Worm (Caenorhabditis elegans) whole organism, L1 larva: Measurements from ENCODE around the gene C34E7.3.

Experiments used
- aha-1 ChIP-seq: fragments of 150-350 bp; optimal IDR thresholded peaks from 2 replicates; lab custom pipeline; 2014; ENCODE audit warnings: missing biosample characterization, missing genetic modification characterization
- blmp-1 ChIP-seq: fragments of 150-350 bp; optimal IDR thresholded peaks from 2 replicates; lab custom pipeline; 2014; ENCODE audit warnings: missing biosample characterization, missing genetic modification characterization
- ceh-82 ChIP-seq, 3 experiments: fragments of 150-350 bp in 1 of 3; sonication (generic microtip) in 2 of 3; optimal IDR thresholded peaks; 2 replicates each; lab custom pipeline; 2014 to 2017; ENCODE audit warnings: missing biosample characterization in 3 of 3, missing genetic modification characterization in 3 of 3
- ceh-88 ChIP-seq: fragments of 200-800 bp; sonication (Bioruptor generic); IDR thresholded peaks from 2 replicates; pipeline ENCODE4 v1.3.6; 2022; ENCODE audit warnings: missing genetic modification characterization, missing compliant biosample characterization
- ces-1 ChIP-seq: fragments of 150-350 bp; optimal IDR thresholded peaks from 2 replicates; lab custom pipeline; 2014; ENCODE audit warnings: missing biosample characterization, missing genetic modification reagents, missing genetic modification characterization
- dsc-1 ChIP-seq: sonication (generic microtip); optimal IDR thresholded peaks from 2 replicates; lab custom pipeline; 2016; ENCODE audit warnings: mild to moderate bottlenecking, missing genetic modification characterization, missing compliant biosample characterization
- efl-1 ChIP-seq, 4 experiments: fragments of 150-350 bp; optimal IDR thresholded peaks in 3 of 4; peaks in 1 of 4; 1 replicate in 1 of 4; 2 replicates in 3 of 4; lab custom pipeline; 2014; ENCODE audit warnings: missing biosample characterization in 2 of 4, missing genetic modification characterization in 2 of 4, missing genetic modification reagents in 2 of 4
- elt-2 ChIP-seq: sonication (generic microtip); optimal IDR thresholded peaks from 2 replicates; lab custom pipeline; 2016; ENCODE audit warnings: missing genetic modification characterization, mild to moderate bottlenecking, inconsistent platforms, missing compliant biosample characterization, missing genetic modification reagents
- elt-3 ChIP-seq, 6 experiments: fragments of 150-350 bp in 1 of 6; sonication (generic microtip); optimal IDR thresholded peaks; 2 replicates each; lab custom pipeline; 2017 to 2018; ENCODE audit warnings: missing biosample characterization in 6 of 6, missing genetic modification characterization in 6 of 6, inconsistent platforms in 1 of 6
- fkh-10 ChIP-seq: sonication (generic microtip); optimal IDR thresholded peaks from 2 replicates; lab custom pipeline; 2017; ENCODE audit warnings: missing biosample characterization, missing genetic modification reagents, missing genetic modification characterization
- fkh-4 ChIP-seq: sonication (generic microtip); optimal IDR thresholded peaks from 2 replicates; lab custom pipeline; 2016; ENCODE audit warnings: missing compliant biosample characterization, missing genetic modification characterization, borderline replicate concordance
- fos-1 ChIP-seq: fragments of 150-350 bp; optimal IDR thresholded peaks from 2 replicates; lab custom pipeline; 2014; ENCODE audit warnings: missing biosample characterization, missing genetic modification characterization
- hlh-17 ChIP-seq: fragments of 200-800 bp; sonication (Bioruptor generic); optimal IDR thresholded peaks from 2 replicates; lab custom pipeline; 2018; ENCODE audit warnings: missing genetic modification characterization, mild to moderate bottlenecking, missing compliant biosample characterization, moderate library complexity, borderline replicate concordance
- hpl-2 ChIP-seq: fragments of 150-350 bp; optimal IDR thresholded peaks from 2 replicates; lab custom pipeline; 2014; ENCODE audit warnings: missing biosample characterization, missing genetic modification reagents, missing genetic modification characterization
- isw-1 ChIP-seq: fragments of 200-800 bp; sonication (Bioruptor generic); IDR thresholded peaks from 2 replicates; pipeline ENCODE4 v1.3.6; 2022; ENCODE audit warnings: missing genetic modification characterization, missing compliant biosample characterization
- lin-13 ChIP-seq: fragments of 150-350 bp; optimal IDR thresholded peaks from 2 replicates; lab custom pipeline; 2014; ENCODE audit warnings: missing biosample characterization, missing genetic modification reagents, missing genetic modification characterization
- lin-14 ChIP-seq: fragments of 200-800 bp; sonication (Bioruptor generic); optimal IDR thresholded peaks from 2 replicates; lab custom pipeline; 2018; ENCODE audit warnings: mild to moderate bottlenecking, missing genetic modification characterization, moderate library complexity, missing compliant biosample characterization
- lin-15B ChIP-seq: fragments of 150-350 bp; sonication (generic microtip); optimal IDR thresholded peaks from 3 replicates; lab custom pipeline; 2014; ENCODE audit warnings: missing biosample characterization, missing genetic modification characterization
- lin-35 ChIP-seq, 2 experiments: fragments of 150-350 bp; optimal IDR thresholded peaks; 2 replicates each; lab custom pipeline; 2014; ENCODE audit warnings: missing biosample characterization in 2 of 2, missing genetic modification characterization in 2 of 2, missing genetic modification reagents in 2 of 2
- lsy-2 ChIP-seq, 2 experiments: fragments of 150-350 bp; optimal IDR thresholded peaks; 2 replicates each; lab custom pipeline; 2014; ENCODE audit warnings: missing biosample characterization in 2 of 2, missing genetic modification characterization in 2 of 2
- mab-9 ChIP-seq: fragments of 200-800 bp; sonication (Bioruptor generic); IDR thresholded peaks from 2 replicates; pipeline ENCODE4 v1.3.6; 2022; ENCODE audit warnings: missing genetic modification reagents, missing genetic modification characterization, missing compliant biosample characterization
- nhr-11 ChIP-seq: fragments of 150-350 bp; optimal IDR thresholded peaks from 2 replicates; lab custom pipeline; 2014; ENCODE audit warnings: missing biosample characterization, missing genetic modification characterization
- nhr-20 ChIP-seq: sonication (generic microtip); optimal IDR thresholded peaks from 2 replicates; lab custom pipeline; 2016; ENCODE audit warnings: mild to moderate bottlenecking, missing genetic modification characterization, missing compliant biosample characterization
- nhr-237 ChIP-seq: fragments of 150-350 bp; optimal IDR thresholded peaks from 2 replicates; lab custom pipeline; 2014; ENCODE audit warnings: missing biosample characterization, missing genetic modification characterization
- nhr-28 ChIP-seq: fragments of 150-350 bp; optimal IDR thresholded peaks from 2 replicates; lab custom pipeline; 2014; ENCODE audit warnings: missing biosample characterization, missing genetic modification characterization
- nhr-47 ChIP-seq: sonication (generic microtip); optimal IDR thresholded peaks from 2 replicates; lab custom pipeline; 2016; ENCODE audit warnings: mild to moderate bottlenecking, missing genetic modification characterization, moderate library complexity, missing compliant biosample characterization
- nhr-71 ChIP-seq: sonication (generic microtip); optimal IDR thresholded peaks from 2 replicates; lab custom pipeline; 2016; ENCODE audit warnings: mild to moderate bottlenecking, missing genetic modification characterization, moderate library complexity, missing compliant biosample characterization
- nhr-84 ChIP-seq: sonication (generic microtip); optimal IDR thresholded peaks from 2 replicates; lab custom pipeline; 2017; ENCODE audit warnings: missing biosample characterization, missing genetic modification characterization
- nhr-85 ChIP-seq: sonication (generic microtip); peaks from one replicate; lab custom pipeline; 2016; ENCODE audit warnings: missing genetic modification characterization, inconsistent platforms, missing compliant biosample characterization
- nhr-90 ChIP-seq: sonication (generic microtip); optimal IDR thresholded peaks from 2 replicates; lab custom pipeline; 2016; ENCODE audit warnings: mild to moderate bottlenecking, missing genetic modification characterization, missing compliant biosample characterization; ENCODE audit not compliant: poor library complexity
- rnt-1 ChIP-seq: sonication (generic microtip); optimal IDR thresholded peaks from 2 replicates; lab custom pipeline; 2016; ENCODE audit warnings: mild to moderate bottlenecking, missing genetic modification characterization, moderate library complexity, missing compliant biosample characterization
- skn-1 ChIP-seq: fragments of 150-350 bp; optimal IDR thresholded peaks from 2 replicates; lab custom pipeline; 2014; ENCODE audit warnings: missing biosample characterization, missing genetic modification characterization
- snu-23 ChIP-seq: sonication (generic microtip); optimal IDR thresholded peaks from 2 replicates; lab custom pipeline; 2016; ENCODE audit warnings: missing genetic modification characterization, missing compliant biosample characterization
- sup-37 ChIP-seq: fragments of 200-800 bp; sonication (Bioruptor generic); optimal IDR thresholded peaks from 2 replicates; lab custom pipeline; 2018; ENCODE audit warnings: mild to moderate bottlenecking, missing genetic modification characterization, missing compliant biosample characterization
- unc-130 ChIP-seq: fragments of 150-350 bp; optimal IDR thresholded peaks from 2 replicates; lab custom pipeline; 2017; ENCODE audit warnings: missing biosample characterization, missing genetic modification characterization, inconsistent platforms
- unc-30 ChIP-seq: sonication (generic microtip); optimal IDR thresholded peaks from 2 replicates; lab custom pipeline; 2017; ENCODE audit warnings: missing biosample characterization, missing genetic modification characterization
- unc-62 ChIP-seq: fragments of 150-350 bp; optimal IDR thresholded peaks from 2 replicates; lab custom pipeline; 2014; ENCODE audit warnings: missing biosample characterization, missing genetic modification reagents, missing genetic modification characterization
- unc-86 ChIP-seq: sonication (generic microtip); optimal IDR thresholded peaks from 2 replicates; lab custom pipeline; 2016; ENCODE audit warnings: missing genetic modification characterization, missing compliant biosample characterization
- ztf-11 ChIP-seq, 2 experiments: sonication (generic microtip); optimal IDR thresholded peaks; 2 replicates each; lab custom pipeline; 2016 to 2017; ENCODE audit warnings: missing genetic modification characterization in 2 of 2, missing biosample characterization in 1 of 2, missing compliant biosample characterization in 1 of 2

The C34E7.3 gene

DNA sequence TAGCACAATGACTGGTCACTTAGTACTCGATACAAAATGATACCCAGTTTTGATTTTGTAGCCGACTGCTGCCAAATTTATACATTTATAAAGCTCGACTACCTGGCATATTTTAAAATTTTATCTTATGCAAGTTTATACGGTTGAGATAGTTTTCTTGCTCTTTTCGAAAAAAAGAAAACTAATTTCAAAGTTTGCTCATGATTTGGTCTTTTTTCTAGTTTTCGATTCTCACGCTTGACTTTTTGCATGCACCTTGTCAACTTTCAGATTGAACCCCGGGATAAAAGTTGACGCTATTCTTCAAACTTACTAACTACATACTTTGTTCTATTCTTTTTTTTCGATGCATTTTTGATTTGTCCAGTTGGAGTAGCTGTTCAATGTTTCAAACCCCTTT is 3.1 kb upstream of the C34E7.3 start:
- no peak for TF ChIP-seq efl-1 (optimal IDR thresholded peaks at IDR 0.05; lab: Kevin White, UChicago)
- TF ChIP-seq efl-1 (GFP tag; optimal IDR thresholded peaks at IDR 0.05 in 1 of 2; lab: Kevin White, UChicago): peak in 1 of 2 experiments; percentile 81
- no peak for TF ChIP-seq fos-1 (tag; lab: Kevin White, UChicago)

DNA sequence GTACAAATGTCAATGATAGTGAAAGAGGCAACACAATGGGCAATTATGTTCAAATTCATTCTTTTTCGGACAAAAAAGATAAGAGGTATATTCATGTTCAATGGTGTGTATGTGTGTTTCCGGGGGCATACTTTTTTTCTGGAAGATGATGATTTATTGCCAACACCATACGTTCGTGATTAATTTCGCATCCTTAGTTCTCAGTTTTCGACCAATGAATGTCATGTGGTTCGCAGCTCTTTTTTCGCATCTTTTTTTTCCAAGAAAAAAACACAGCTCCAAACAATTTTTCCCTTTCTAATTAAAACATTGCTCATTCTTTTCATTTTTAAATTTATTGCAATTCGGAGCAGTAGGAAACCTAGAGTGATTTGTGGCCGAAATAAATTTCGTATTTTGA is 1.3 kb upstream of the C34E7.3 start:
- TF ChIP-seq fos-1 (tag; lab: Kevin White, UChicago): no peak
- no peak for TF ChIP-seq rnt-1 (tag; lab: Kevin White, UChicago)
- TF ChIP-seq hlh-17: no peak
- no peak for TF ChIP-seq nhr-85 (tag; lab: Kevin White, UChicago)
- TF ChIP-seq isw-1 (GFP tag; lab: Robert Waterston, UW): no peak
- no peak for TF ChIP-seq unc-30 (tag; lab: Kevin White, UChicago)
- no peak for TF ChIP-seq sup-37
- TF ChIP-seq nhr-11: no peak
- TF ChIP-seq skn-1 (tag; lab: Kevin White, UChicago): no peak
- peak; percentile 94 for TF ChIP-seq dsc-1 (tag; lab: Kevin White, UChicago)
- TF ChIP-seq elt-2 (tag; lab: Kevin White, UChicago): no peak
- TF ChIP-seq unc-130 (tag; lab: Kevin White, UChicago): no peak
- no peak for TF ChIP-seq nhr-28 (tag; lab: Kevin White, UChicago)
- no peak for TF ChIP-seq unc-86
- no peak for TF ChIP-seq lin-15B (tag; lab: Kevin White, UChicago)
- TF ChIP-seq blmp-1 (tag; lab: Kevin White, UChicago): peak; percentile 0
- TF ChIP-seq ztf-11 (tag; optimal IDR thresholded peaks at IDR 0.05; lab: Kevin White, UChicago): no peak
- no peak for TF ChIP-seq hpl-2 (GFP tag; lab: Kevin White, UChicago)
- TF ChIP-seq ceh-88: no peak
- peak; percentile 65 for TF ChIP-seq fkh-4
- no peak for TF ChIP-seq nhr-237 (tag; lab: Kevin White, UChicago)
- no peak for TF ChIP-seq aha-1 (tag; lab: Kevin White, UChicago)
- no peak for TF ChIP-seq unc-62 (GFP tag; lab: Kevin White, UChicago)
- no peak for TF ChIP-seq mab-9 (GFP tag; lab: Robert Waterston, UW)
- no peak for TF ChIP-seq snu-23 (GFP tag; lab: Kevin White, UChicago)
- no peak for TF ChIP-seq ceh-82 (tag; optimal IDR thresholded peaks at IDR 0.05; lab: Kevin White, UChicago)

DNA sequence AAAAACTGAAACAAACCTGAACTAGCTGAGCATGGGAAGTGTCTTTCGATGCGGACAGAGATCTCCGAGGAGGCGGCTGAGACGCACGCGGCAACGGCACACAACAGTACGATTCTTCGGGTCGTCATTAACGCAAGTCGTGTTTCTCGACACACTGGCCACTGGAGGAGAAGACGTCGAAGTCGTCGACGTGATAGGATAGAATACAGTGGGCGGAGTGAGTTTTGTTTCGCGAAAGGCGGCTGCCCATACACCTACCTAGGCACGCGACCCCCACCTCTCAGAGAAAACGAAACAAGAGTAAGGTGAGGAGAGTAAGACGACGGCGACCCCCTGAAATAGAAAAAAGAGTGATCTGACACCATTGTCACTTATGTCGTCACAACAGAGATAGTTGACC is 4.7 kb downstream of the C34E7.3 start, which contains the start of gene gmap-1:
TSS of gene gmap-1 (minus strand) at position 211 of the 400 bp plus-strand sequence.
- TF ChIP-seq nhr-20: peak; percentile 45
- TF ChIP-seq lsy-2 (tag; optimal IDR thresholded peaks at IDR 0.05; lab: Kevin White, UChicago): no peak
- TF ChIP-seq elt-3 (tag; optimal IDR thresholded peaks at IDR 0.05; lab: Kevin White, UChicago): peak in 1 of 6 experiments; percentile 2
- peak; percentile 57 for TF ChIP-seq lin-14 (GFP tag; lab: Kevin White, UChicago)
- TF ChIP-seq nhr-85 (tag; lab: Kevin White, UChicago): peak; percentile 82
- TF ChIP-seq mab-9 (GFP tag; lab: Robert Waterston, UW): no peak
- no peak for TF ChIP-seq nhr-84
- peak; percentile 34 for TF ChIP-seq blmp-1 (tag; lab: Kevin White, UChicago)
- peak; percentile 11 for TF ChIP-seq nhr-47 (tag; lab: Kevin White, UChicago)
- no peak for TF ChIP-seq lin-13 (GFP tag; lab: Kevin White, UChicago)
- peak in 1 of 2 experiments; percentile 18 for TF ChIP-seq lin-35 (GFP tag; optimal IDR thresholded peaks at IDR 0.05; lab: Kevin White, UChicago)
- TF ChIP-seq nhr-90: peak; percentile 30
- TF ChIP-seq ces-1 (GFP tag; lab: Kevin White, UChicago): no peak
- peak; percentile 29 for TF ChIP-seq nhr-71 (tag; lab: Kevin White, UChicago)
- no peak for TF ChIP-seq fkh-10
- TF ChIP-seq snu-23 (GFP tag; lab: Kevin White, UChicago): peak; percentile 41
